Worm (Caenorhabditis elegans): ENCODE results near the gene Y75B7B.1.
"Not testable (repeated sequence)": the region's sequence is repeated elsewhere in the genome, so short reads cannot be mapped to it uniquely, and the experiment has no call there.

DNA sequence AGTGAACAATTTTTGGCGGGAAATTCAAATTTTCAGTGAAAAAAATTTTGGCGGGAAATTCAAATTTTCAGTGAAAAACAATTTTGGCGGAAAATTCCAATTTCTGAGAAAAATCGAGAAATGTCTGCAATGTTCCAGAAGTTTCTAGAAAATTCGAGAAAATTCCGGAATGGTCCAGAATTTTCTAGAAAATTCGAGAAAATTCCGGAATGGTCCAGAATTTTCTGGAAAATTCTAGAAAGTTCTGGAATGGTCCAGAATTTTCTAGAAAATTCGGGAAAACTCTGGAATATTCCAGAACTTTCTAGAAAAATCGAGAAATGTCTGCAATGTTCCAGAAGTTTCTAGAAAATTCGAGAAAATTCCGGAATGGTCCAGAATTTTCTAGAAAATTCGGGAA is 14.4 kb upstream of the Y75B7B.1 start:
- TF ChIP-seq efl-1 (GFP tag; optimal IDR thresholded peaks at IDR 0.05); K12H6.12 (tag; optimal IDR thresholded peaks at IDR 0.05); T07F8.4 (tag; optimal IDR thresholded peaks at IDR 0.05); ama-1 (optimal IDR thresholded peaks at IDR 0.05); ama-1 (GFP tag; optimal IDR thresholded peaks at IDR 0.05): not testable (repeated sequence)
